Fruit fly (Drosophila melanogaster) whole organism, embryonic: ENCODE results near the gene CG13408.

Experiments used
- Ada2b ChIP-seq: fragments of 200-800 bp; sonication (Bioruptor generic); IDR thresholded peaks from 2 replicates; pipeline ENCODE4 v1.3.6; 2022; ENCODE audit warnings: missing biosample characterization, missing genetic modification characterization
- B-H2 ChIP-seq: fragments of 200-800 bp; sonication (Bioruptor generic); optimal IDR thresholded peaks from 2 replicates; lab custom pipeline; 2018; ENCODE audit warnings: missing biosample characterization, mild to moderate bottlenecking, missing genetic modification characterization
- BtbVII ChIP-seq: fragments of 200-800 bp; sonication (Bioruptor generic); optimal IDR thresholded peaks from 3 replicates; lab custom pipeline; 2017; ENCODE audit warnings: missing biosample characterization, mild to moderate bottlenecking, missing genetic modification characterization
- CG10147 ChIP-seq: fragments of 200-800 bp; sonication (Bioruptor generic); optimal IDR thresholded peaks from 2 replicates; lab custom pipeline; 2019; ENCODE audit warnings: missing biosample characterization, mild to moderate bottlenecking, missing genetic modification characterization, moderate library complexity
- CG10267 ChIP-seq: fragments of 200-800 bp; sonication (Bioruptor generic); optimal IDR thresholded peaks from 2 replicates; lab custom pipeline; 2018; ENCODE audit warnings: missing biosample characterization, mild to moderate bottlenecking, missing genetic modification characterization, moderate library complexity
- CG12219 ChIP-seq: fragments of 200-800 bp; sonication (Bioruptor generic); optimal IDR thresholded peaks from 3 replicates; lab custom pipeline; 2018; ENCODE audit warnings: missing biosample characterization, mild to moderate bottlenecking, missing genetic modification characterization
- CG12236 ChIP-seq: fragments of 200-800 bp; sonication (Bioruptor generic); optimal IDR thresholded peaks from 2 replicates; lab custom pipeline; 2016; ENCODE audit warnings: missing biosample characterization, missing genetic modification characterization
- CG14667 ChIP-seq: fragments of 200-800 bp; sonication (Bioruptor generic); IDR thresholded peaks from 2 replicates; pipeline ENCODE4 v1.3.6; 2022; ENCODE audit warnings: missing biosample characterization, missing genetic modification characterization
- CG14710 ChIP-seq: fragments of 200-800 bp; sonication (Bioruptor generic); optimal IDR thresholded peaks from 3 replicates; lab custom pipeline; 2019; ENCODE audit warnings: missing biosample characterization, mild to moderate bottlenecking, missing genetic modification characterization, moderate library complexity
- CG17361 ChIP-seq: fragments of 200-800 bp; sonication (Bioruptor generic); IDR thresholded peaks from 3 replicates; pipeline ENCODE4 v1.3.6; 2022; ENCODE audit warnings: missing biosample characterization, missing genetic modification characterization
- CG3847 ChIP-seq: fragments of 200-800 bp; sonication (Bioruptor generic); IDR thresholded peaks from 2 replicates; pipeline ENCODE4 v1.3.6; 2022; ENCODE audit warnings: missing biosample characterization, missing genetic modification characterization
- CG4730 ChIP-seq: fragments of 200-800 bp; sonication (Bioruptor generic); IDR thresholded peaks from 2 replicates; pipeline ENCODE4 v1.3.6; 2022; ENCODE audit warnings: missing biosample characterization, missing genetic modification characterization
- CG6272 ChIP-seq: fragments of 200-800 bp; sonication (Bioruptor generic); IDR thresholded peaks from 2 replicates; pipeline ENCODE4 v1.3.6; 2022; ENCODE audit warnings: missing biosample characterization, missing genetic modification characterization
- CG6854 ChIP-seq: fragments of 200-800 bp; sonication (Bioruptor generic); optimal IDR thresholded peaks from 3 replicates; lab custom pipeline; 2017; ENCODE audit warnings: missing biosample characterization, mild to moderate bottlenecking, missing genetic modification characterization
- CG7372 ChIP-seq: fragments of 200-800 bp; sonication (Bioruptor generic); IDR thresholded peaks from 2 replicates; pipeline ENCODE4 v1.3.6; 2022; ENCODE audit warnings: missing biosample characterization, missing genetic modification characterization
- CG7928 ChIP-seq: fragments of 200-800 bp; sonication (Bioruptor generic); optimal IDR thresholded peaks from 2 replicates; lab custom pipeline; 2017; ENCODE audit warnings: missing biosample characterization, mild to moderate bottlenecking, missing genetic modification characterization
- CG8290 ChIP-seq, 3 experiments: fragments of 200-800 bp; sonication (Bioruptor generic); optimal IDR thresholded peaks; 2 replicates each; lab custom pipeline; 2016 to 2019; ENCODE audit warnings: missing biosample characterization in 3 of 3, missing genetic modification characterization in 3 of 3, mild to moderate bottlenecking in 2 of 3, moderate library complexity in 1 of 3
- CG8359 ChIP-seq: fragments of 200-800 bp; sonication (Bioruptor generic); optimal IDR thresholded peaks from 2 replicates; lab custom pipeline; 2017; ENCODE audit warnings: missing biosample characterization, mild to moderate bottlenecking, missing genetic modification characterization, borderline replicate concordance
- CG8924 ChIP-seq: fragments of 200-800 bp; optimal IDR thresholded peaks from 3 replicates; lab custom pipeline; 2019; ENCODE audit warnings: missing biosample characterization, mild to moderate bottlenecking, missing genetic modification characterization, moderate library complexity
- CG9876 ChIP-seq: fragments of 200-800 bp; sonication (Bioruptor generic); optimal IDR thresholded peaks from 2 replicates; lab custom pipeline; 2016; ENCODE audit warnings: missing biosample characterization, missing genetic modification characterization
- D19B ChIP-seq: fragments of 200-800 bp; sonication (Bioruptor generic); optimal IDR thresholded peaks from 2 replicates; lab custom pipeline; 2017; ENCODE audit warnings: missing biosample characterization, mild to moderate bottlenecking, missing genetic modification characterization
- Hr78 ChIP-seq, 2 experiments: fragments of 200-800 bp in 1 of 2; fragments of >200 bp in 1 of 2; sonication (Bioruptor generic) in 1 of 2; optimal IDR thresholded peaks; 2 replicates each; lab custom pipeline; 2017 to 2019; ENCODE audit warnings: missing biosample characterization in 2 of 2, missing genetic modification characterization in 2 of 2, mild to moderate bottlenecking in 1 of 2, moderate library complexity in 1 of 2
- NfI ChIP-seq: fragments of 200-800 bp; sonication (Bioruptor generic); optimal IDR thresholded peaks from 3 replicates; lab custom pipeline; 2018; ENCODE audit warnings: missing biosample characterization, mild to moderate bottlenecking, missing genetic modification characterization, moderate library complexity
- Ravus ChIP-seq: fragments of 200-800 bp; sonication (Bioruptor generic); IDR thresholded peaks from 2 replicates; pipeline ENCODE4 v1.3.6; 2022; ENCODE audit warnings: missing biosample characterization, missing genetic modification characterization
- Sry-δ ChIP-seq: fragments of 200-800 bp; sonication (Bioruptor generic); optimal IDR thresholded peaks from 2 replicates; lab custom pipeline; 2016; ENCODE audit warnings: missing biosample characterization, missing genetic modification characterization
- Ssrp ChIP-seq: fragments of 200-800 bp; sonication (Bioruptor generic); optimal IDR thresholded peaks from 2 replicates; lab custom pipeline; 2018; ENCODE audit warnings: missing biosample characterization, mild to moderate bottlenecking, missing genetic modification characterization, moderate library complexity
- Stat92E ChIP-seq, 3 experiments: fragments of >200 bp in 2 of 3; fragments of 200-800 bp in 1 of 3; sonication (Bioruptor generic) in 1 of 3; optimal IDR thresholded peaks; 2 replicates each; lab custom pipeline; 2017 to 2019; ENCODE audit warnings: missing biosample characterization in 3 of 3, missing genetic modification characterization in 3 of 3, mild to moderate bottlenecking in 1 of 3, moderate library complexity in 1 of 3
- Xrp1 ChIP-seq: fragments of 200-800 bp; sonication (Bioruptor generic); IDR thresholded peaks from 2 replicates; pipeline ENCODE4 v1.3.6; 2022; ENCODE audit warnings: missing biosample characterization, missing genetic modification characterization
- YL-1 ChIP-seq: fragments of 200-800 bp; sonication (Bioruptor generic); optimal IDR thresholded peaks from 3 replicates; lab custom pipeline; 2017; ENCODE audit warnings: missing biosample characterization, mild to moderate bottlenecking, missing genetic modification characterization
- abd-A ChIP-seq: fragments of 200-800 bp; sonication (Bioruptor generic); optimal IDR thresholded peaks from 3 replicates; lab custom pipeline; 2019; ENCODE audit warnings: missing biosample characterization, mild to moderate bottlenecking, missing genetic modification characterization, moderate library complexity
- cad ChIP-seq: fragments of >200 bp; optimal IDR thresholded peaks from 2 replicates; lab custom pipeline; 2017; ENCODE audit warnings: missing biosample characterization, missing genetic modification characterization
- cg ChIP-seq: fragments of 200-800 bp; sonication (Bioruptor generic); optimal IDR thresholded peaks from 3 replicates; lab custom pipeline; 2019; ENCODE audit warnings: missing biosample characterization, mild to moderate bottlenecking, missing genetic modification characterization, moderate library complexity
- ci ChIP-seq: fragments of 200-800 bp; sonication (Bioruptor generic); IDR thresholded peaks from 3 replicates; pipeline ENCODE4 v1.3.6; 2022; ENCODE audit warnings: missing biosample characterization, missing genetic modification characterization
- dimm ChIP-seq: fragments of 200-800 bp; sonication (Bioruptor generic); IDR thresholded peaks from 2 replicates; pipeline ENCODE4 v1.3.6; 2022; ENCODE audit warnings: missing biosample characterization, missing genetic modification characterization
- fd102C ChIP-seq: fragments of 200-800 bp; sonication (Bioruptor generic); optimal IDR thresholded peaks from 2 replicates; lab custom pipeline; 2018; ENCODE audit warnings: missing biosample characterization, mild to moderate bottlenecking, missing genetic modification characterization, moderate library complexity
- fu2 ChIP-seq: fragments of 200-800 bp; sonication (Bioruptor generic); optimal IDR thresholded peaks from 2 replicates; lab custom pipeline; 2016; ENCODE audit warnings: missing biosample characterization, missing genetic modification characterization
- gcm2 ChIP-seq: fragments of 200-800 bp; sonication (Bioruptor generic); optimal IDR thresholded peaks from 2 replicates; lab custom pipeline; 2016; ENCODE audit warnings: missing biosample characterization, missing genetic modification characterization
- gsb-n ChIP-seq: fragments of 200-800 bp; sonication (Bioruptor generic); optimal IDR thresholded peaks from 3 replicates; lab custom pipeline; 2018; ENCODE audit warnings: missing biosample characterization, mild to moderate bottlenecking, missing genetic modification characterization
- kni ChIP-seq: fragments of 200-800 bp; sonication (Bioruptor generic); optimal IDR thresholded peaks from 3 replicates; lab custom pipeline; 2017; ENCODE audit warnings: mild to moderate bottlenecking, missing biosample characterization, missing genetic modification reagents, missing genetic modification characterization
- knrl ChIP-seq: fragments of 200-800 bp; sonication (Bioruptor generic); IDR thresholded peaks from 3 replicates; pipeline ENCODE4 v1.3.6; 2022; ENCODE audit warnings: missing biosample characterization, missing genetic modification characterization; ENCODE audit not compliant: partially characterized antibody
- nmo ChIP-seq: fragments of 200-800 bp; sonication (Bioruptor generic); optimal IDR thresholded peaks from 2 replicates; lab custom pipeline; 2018; ENCODE audit warnings: missing biosample characterization, mild to moderate bottlenecking, missing genetic modification characterization, moderate library complexity
- odd ChIP-seq: fragments of 200-800 bp; sonication (Bioruptor generic); optimal IDR thresholded peaks from 2 replicates; lab custom pipeline; 2017; ENCODE audit warnings: missing biosample characterization, mild to moderate bottlenecking, missing genetic modification characterization
- psq ChIP-seq: fragments of 200-800 bp; sonication (Bioruptor generic); optimal IDR thresholded peaks from 2 replicates; lab custom pipeline; 2017; ENCODE audit warnings: missing biosample characterization, missing genetic modification characterization
- ro ChIP-seq: fragments of 200-800 bp; sonication (Bioruptor generic); IDR thresholded peaks from 2 replicates; pipeline ENCODE4 v1.3.6; 2022; ENCODE audit warnings: missing biosample characterization, missing genetic modification characterization
- sna ChIP-seq: fragments of 200-800 bp; sonication (Bioruptor generic); IDR thresholded peaks from 2 replicates; pipeline ENCODE4 v1.3.6; 2022; ENCODE audit warnings: missing biosample characterization, missing genetic modification characterization; ENCODE audit not compliant: partially characterized antibody
- stwl ChIP-seq: fragments of 200-800 bp; sonication (Bioruptor generic); optimal IDR thresholded peaks from 3 replicates; lab custom pipeline; 2018; ENCODE audit warnings: missing biosample characterization, mild to moderate bottlenecking, missing genetic modification characterization, moderate library complexity
- tll ChIP-seq, 2 experiments: fragments of 200-800 bp in 1 of 2; fragments of >200 bp in 1 of 2; sonication (Bioruptor generic) in 1 of 2; optimal IDR thresholded peaks; 2 replicates each; lab custom pipeline; 2017 to 2019; ENCODE audit warnings: missing biosample characterization in 2 of 2, missing genetic modification characterization in 2 of 2, mild to moderate bottlenecking in 1 of 2, moderate library complexity in 1 of 2
- unc-4 ChIP-seq: fragments of 200-800 bp; sonication (Bioruptor generic); IDR thresholded peaks from 2 replicates; pipeline ENCODE4 v1.3.6; 2022; ENCODE audit warnings: missing biosample characterization, missing genetic modification characterization; ENCODE audit not compliant: partially characterized antibody

The CG13408 gene

dm6 chr3R:22121220-22121619 lies 41.0 kb downstream of the CG13408 start (continued):
- TF ChIP-seq odd (GFP tag; lab: Kevin White, UChicago) (no peak), YL-1 (GFP tag; lab: Kevin White, UChicago) (no peak), CG3847 (GFP tag; lab: Robert Waterston, UW) (peak; percentile 71), Ravus (GFP tag; lab: Robert Waterston, UW) (no peak), CG7372 (GFP tag; lab: Robert Waterston, UW) (peak; percentile 66), cg (GFP tag; lab: Kevin White, UChicago) (no peak), CG10267 (tag; lab: Kevin White, UChicago) (peak; percentile 33), D19B (GFP tag; lab: Kevin White, UChicago) (peak; percentile 14), Sry-δ (GFP tag; lab: Kevin White, UChicago) (no peak), Xrp1 (GFP tag; lab: Robert Waterston, UW) (peak; percentile 54), gsb-n (tag; lab: Kevin White, UChicago) (no peak)
- TF ChIP-seq, all 482 proteins: peak for 159

dm6 chr3R:22123347-22123746 lies 43.2 kb downstream of the CG13408 start:
- TF ChIP-seq Ada2b (GFP tag; lab: Robert Waterston, UW) = no peak
- TF ChIP-seq CG10147 (GFP tag; lab: Kevin White, UChicago) = no peak
- TF ChIP-seq stwl (tag; lab: Kevin White, UChicago) = no peak
- no peak for TF ChIP-seq CG4730 (GFP tag; lab: Robert Waterston, UW)
- no peak for TF ChIP-seq ro (GFP tag; lab: Robert Waterston, UW)
- TF ChIP-seq fu2 (GFP tag; lab: Kevin White, UChicago) = no peak
- no peak for TF ChIP-seq BtbVII (GFP tag; lab: Kevin White, UChicago)
- no peak for TF ChIP-seq psq (GFP tag; lab: Kevin White, UChicago)
- TF ChIP-seq B-H2 = no peak
- TF ChIP-seq Ssrp (tag; lab: Kevin White, UChicago) = no peak
- TF ChIP-seq CG8290 (GFP tag; optimal IDR thresholded peaks at IDR 0.05; lab: Kevin White, UChicago) = no peak
- TF ChIP-seq CG8290 (tag; optimal IDR thresholded peaks at IDR 0.05; lab: Kevin White, UChicago) = no peak
- TF ChIP-seq kni (GFP tag; lab: Kevin White, UChicago) = no peak
- TF ChIP-seq CG6272 (GFP tag; lab: Robert Waterston, UW) = no peak
- TF ChIP-seq tll (GFP tag; optimal IDR thresholded peaks at IDR 0.05; lab: Kevin White, UChicago) = no peak
- TF ChIP-seq CG8359 (GFP tag; lab: Kevin White, UChicago) = no peak
- TF ChIP-seq CG14710 (tag; lab: Kevin White, UChicago) = peak; percentile 12
- TF ChIP-seq knrl (GFP tag; lab: Robert Waterston, UW) = no peak
- TF ChIP-seq dimm (GFP tag; lab: Robert Waterston, UW) = no peak
- no peak for TF ChIP-seq ci (GFP tag; lab: Robert Waterston, UW)
- no peak for TF ChIP-seq gcm2 (GFP tag; lab: Kevin White, UChicago)
- no peak for TF ChIP-seq unc-4
- no peak for TF ChIP-seq Stat92E (GFP tag; optimal IDR thresholded peaks at IDR 0.05; lab: Kevin White, UChicago)
- peak; percentile 28 for TF ChIP-seq nmo (GFP tag; lab: Kevin White, UChicago)
- no peak for TF ChIP-seq abd-A (tag; lab: Kevin White, UChicago)
- no peak for TF ChIP-seq CG7372 (GFP tag; lab: Robert Waterston, UW)
- no peak for TF ChIP-seq CG14667 (GFP tag; lab: Robert Waterston, UW)
- TF ChIP-seq CG7928 (GFP tag; lab: Kevin White, UChicago) = no peak
- TF ChIP-seq CG6854 (GFP tag; lab: Kevin White, UChicago) = no peak
- peak; percentile 53; the same call in 2 of the 3 replicates for TF ChIP-seq CG17361
- TF ChIP-seq cad (GFP tag; lab: Kevin White, UChicago) = no peak
- TF ChIP-seq NfI = no peak
- no peak for TF ChIP-seq fd102C (GFP tag; lab: Kevin White, UChicago)
- TF ChIP-seq CG12219 (GFP tag; lab: Kevin White, UChicago) = no peak
- TF ChIP-seq CG8924 (tag; lab: Kevin White, UChicago) = peak; percentile 2
- TF ChIP-seq sna (GFP tag; lab: Robert Waterston, UW) = no peak
- TF ChIP-seq CG12236 (GFP tag; lab: Kevin White, UChicago) = no peak
- TF ChIP-seq Hr78 (GFP tag; optimal IDR thresholded peaks at IDR 0.05; lab: Kevin White, UChicago) = no peak
- no peak for TF ChIP-seq CG9876 (GFP tag; lab: Kevin White, UChicago)
